Worm (Caenorhabditis elegans): ENCODE measurements around the gene K11D12.14.

K11D12.14 gene

ce11 chrV:5097035-5097434, 47.6 kb downstream of the K11D12.14 start, which contains the start of gene C04F5.2:
Gene C04F5.2, minus strand, starts transcription at chrV:5097135.
- TF ChIP-seq aptf-2 (GFP tag; conservative IDR thresholded peaks at IDR 0.05) (no peak), bed-2 (GFP tag; IDR thresholded peaks at IDR 0.05) (no peak)

ce11 chrV:5098925-5099324, 49.5 kb downstream of the K11D12.14 start, which contains the start of gene unc-46:
Gene unc-46, minus strand, starts transcription at chrV:5099025.
- TF ChIP-seq efl-1 (GFP tag; optimal IDR thresholded peaks at IDR 0.05) (no peak), chd-7 (tag; optimal IDR thresholded peaks at IDR 0.05) (no peak), egl-18 (GFP tag; IDR thresholded peaks at IDR 0.05) (no peak), lin-26 (GFP tag; IDR thresholded peaks at IDR 0.05) (no peak), egrh-3 (GFP tag; IDR thresholded peaks at IDR 0.05) (no peak), F55B11.4 (tag; optimal IDR thresholded peaks at IDR 0.05; ENCODE audit: borderline replicate concordance, insufficient read depth) (no peak), rcor-1 (GFP tag; IDR thresholded peaks at IDR 0.05) (no peak), ztf-28 (GFP tag; IDR thresholded peaks at IDR 0.05) (no peak), ekl-4 (GFP tag; IDR thresholded peaks at IDR 0.05) (no peak)
